Worm (Caenorhabditis elegans): ENCODE measurements around the gene R05D3.9.

R05D3.9 gene

ce11 chrIII:8370846-8371257 lies 2.3 kb upstream of the R05D3.9 start (continued):
- no peak for TF ChIP-seq lin-29 (GFP tag; IDR thresholded peaks at IDR 0.05)
- TF ChIP-seq duxl-1 (tag; optimal IDR thresholded peaks at IDR 0.05; ENCODE audit: poor library complexity), result no peak
- TF ChIP-seq spr-3 (GFP tag; optimal IDR thresholded peaks at IDR 0.05), result no peak
- peak; percentile 36 for TF ChIP-seq nhr-48 (tag; optimal IDR thresholded peaks at IDR 0.05)
- no peak for TF ChIP-seq nhr-76 (tag; optimal IDR thresholded peaks at IDR 0.05)
- TF ChIP-seq php-3 (GFP tag; IDR thresholded peaks at IDR 0.05), result peak; percentile 49; the same call in 1 of the 2 replicates
- TF ChIP-seq Y105C5A.15 (GFP tag; IDR thresholded peaks at IDR 0.05), result no peak
- no peak for TF ChIP-seq ama-1 (optimal IDR thresholded peaks at IDR 0.05)
- no peak for TF ChIP-seq lir-3 (tag; optimal IDR thresholded peaks at IDR 0.05)
- no peak for TF ChIP-seq daf-16 (GFP tag; optimal IDR thresholded peaks at IDR 0.05)
- peak; percentile 80 for TF ChIP-seq daf-16 (tag; optimal IDR thresholded peaks at IDR 0.05)
- no peak for TF ChIP-seq nhr-42 (GFP tag; IDR thresholded peaks at IDR 0.05)
- no peak for TF ChIP-seq ces-1 (GFP tag; optimal IDR thresholded peaks at IDR 0.05)
- TF ChIP-seq dmd-6 (GFP tag; IDR thresholded peaks at IDR 0.05), result peak; percentile 57; the same call in 1 of the 2 replicates
- no peak for TF ChIP-seq daf-19 (GFP tag; conservative IDR thresholded peaks at IDR 0.05)
- TF ChIP-seq mep-1 (tag; optimal IDR thresholded peaks at IDR 0.05), result peak; percentile 55
- TF ChIP-seq tra-1 (GFP tag; IDR thresholded peaks at IDR 0.05), result no peak
- no peak for TF ChIP-seq mdt-29 (GFP tag; IDR thresholded peaks at IDR 0.05)
- TF ChIP-seq F44E2.7 (GFP tag; IDR thresholded peaks at IDR 0.05), result no peak
- no peak; the same call in 1 of the 2 replicates for TF ChIP-seq pha-4 (GFP tag; IDR thresholded peaks at IDR 0.05)
- TF ChIP-seq pha-4 (tag; optimal IDR thresholded peaks at IDR 0.05), result no peak
- no peak for TF ChIP-seq dpl-1 (GFP tag; optimal IDR thresholded peaks at IDR 0.05)
- no peak for TF ChIP-seq nhr-237 (tag; optimal IDR thresholded peaks at IDR 0.05)
- no peak for TF ChIP-seq skn-1 (tag; optimal IDR thresholded peaks at IDR 0.05)
- no peak for TF ChIP-seq lin-38 (GFP tag; IDR thresholded peaks at IDR 0.05)
- TF ChIP-seq nhr-25 (tag; optimal IDR thresholded peaks at IDR 0.05; ENCODE audit: borderline replicate concordance, insufficient read depth), result no peak
- 0 out of 2 replicates have a peak, but pooled peaks have one; percentile 14 for TF ChIP-seq hmg-1.1 (GFP tag; IDR thresholded peaks at IDR 0.05)
- TF ChIP-seq nhr-41 (GFP tag; IDR thresholded peaks at IDR 0.05), result no peak
- TF ChIP-seq madf-9 (GFP tag; conservative IDR thresholded peaks at IDR 0.05), result no peak
- TF ChIP-seq daf-8 (GFP tag; IDR thresholded peaks at IDR 0.05), result no peak
- TF ChIP-seq dve-1 (tag; optimal IDR thresholded peaks at IDR 0.05; ENCODE audit: insufficient read depth), result peak; percentile 72
- TF ChIP-seq dmd-9 (GFP tag; IDR thresholded peaks at IDR 0.05), result no peak
- no peak for TF ChIP-seq F37D6.2 (tag; optimal IDR thresholded peaks at IDR 0.05)
- no peak for TF ChIP-seq ztf-11 (tag; optimal IDR thresholded peaks at IDR 0.05)

- TF ChIP-seq hmg-1.1 (GFP tag; IDR thresholded peaks at IDR 0.05), result no peak
- no peak for TF ChIP-seq lin-15B (tag; optimal IDR thresholded peaks at IDR 0.05)
- TF ChIP-seq madf-5 (GFP tag; IDR thresholded peaks at IDR 0.05), result no peak
- no peak for TF ChIP-seq snpc-4 (tag; optimal IDR thresholded peaks at IDR 0.05)
- no peak for TF ChIP-seq nhr-11 (tag; optimal IDR thresholded peaks at IDR 0.05)
- TF ChIP-seq dpl-1 (GFP tag; optimal IDR thresholded peaks at IDR 0.05), result peak; percentile 37
- no peak for TF ChIP-seq madf-9 (GFP tag; conservative IDR thresholded peaks at IDR 0.05)
- TF ChIP-seq ztf-11 (tag; optimal IDR thresholded peaks at IDR 0.05), result no peak
- TF ChIP-seq mes-2 (tag; optimal IDR thresholded peaks at IDR 0.05; ENCODE audit: poor library complexity, severe bottlenecking), result peak; percentile 24
These were observed 1.7 kb upstream of the R05D3.9 start for ce11 chrIII:8370188-8370587.

- TF ChIP-seq mdl-1 (tag; optimal IDR thresholded peaks at IDR 0.05), result no peak
These were observed 653 bp upstream of the R05D3.9 start for ce11 chrIII:8369172-8369571.
